Worm (Caenorhabditis elegans) whole organism, L2 larva: ENCODE results near the gene F53C3.1.

ENCODE experiments used
- C34F6.9 ChIP-seq: fragments of 150-350 bp; optimal IDR thresholded peaks from 2 replicates; lab custom pipeline; 2014; ENCODE audit warnings: missing biosample characterization, missing genetic modification characterization
- F13H6.1 ChIP-seq: sonication (generic microtip); optimal IDR thresholded peaks from 2 replicates; lab custom pipeline; 2016; ENCODE audit warnings: missing genetic modification characterization, missing compliant biosample characterization
- R02D3.7 ChIP-seq: fragments of 150-350 bp; optimal IDR thresholded peaks from 2 replicates; lab custom pipeline; 2014; ENCODE audit warnings: missing biosample characterization, missing genetic modification characterization
- Y55F3AM.14 ChIP-seq: fragments of 200-800 bp; sonication (Bioruptor generic); optimal IDR thresholded peaks from 2 replicates; lab custom pipeline; 2018; ENCODE audit warnings: mild to moderate bottlenecking, missing genetic modification characterization, missing compliant biosample characterization
- ZK546.5 ChIP-seq: sonication (generic microtip); optimal IDR thresholded peaks from 2 replicates; lab custom pipeline; 2017; ENCODE audit warnings: missing biosample characterization, missing genetic modification characterization
- alr-1 ChIP-seq: fragments of 150-350 bp; optimal IDR thresholded peaks from 2 replicates; lab custom pipeline; 2014; ENCODE audit warnings: missing biosample characterization, missing genetic modification characterization
- aly-2 ChIP-seq: fragments of 150-350 bp; optimal IDR thresholded peaks from 2 replicates; lab custom pipeline; 2014; ENCODE audit warnings: missing biosample characterization, missing genetic modification characterization
- ama-1 ChIP-seq: fragments of 150-350 bp; optimal IDR thresholded peaks from 2 replicates; lab custom pipeline; 2018; ENCODE audit warnings: inconsistent platforms
- blmp-1 ChIP-seq: sonication (generic microtip); optimal IDR thresholded peaks from 2 replicates; lab custom pipeline; 2017; ENCODE audit warnings: missing genetic modification characterization, mild to moderate bottlenecking, missing compliant biosample characterization, antibody characterized with exemption, moderate library complexity; ENCODE audit not compliant: insufficient read depth
- ceh-16 ChIP-seq: fragments of 150-350 bp; optimal IDR thresholded peaks from 2 replicates; lab custom pipeline; 2014; ENCODE audit warnings: missing biosample characterization, missing genetic modification characterization
- ceh-82 ChIP-seq: fragments of 150-350 bp; optimal IDR thresholded peaks from 2 replicates; lab custom pipeline; 2014; ENCODE audit warnings: missing biosample characterization, missing genetic modification characterization
- crh-2 ChIP-seq: sonication (generic microtip); optimal IDR thresholded peaks from 2 replicates; lab custom pipeline; 2017; ENCODE audit warnings: missing biosample characterization, missing genetic modification characterization
- dmd-4 ChIP-seq: sonication (generic microtip); optimal IDR thresholded peaks from 2 replicates; lab custom pipeline; 2017; ENCODE audit warnings: missing biosample characterization, missing genetic modification characterization
- egl-27 ChIP-seq: sonication (generic microtip); optimal IDR thresholded peaks from 3 replicates; lab custom pipeline; 2017; ENCODE audit warnings: missing biosample characterization, missing genetic modification reagents, missing genetic modification characterization
- elt-1 ChIP-seq: fragments of 150-350 bp; optimal IDR thresholded peaks from 2 replicates; lab custom pipeline; 2014; ENCODE audit warnings: missing biosample characterization, missing genetic modification characterization
- elt-3 ChIP-seq: sonication (generic microtip); optimal IDR thresholded peaks from 2 replicates; lab custom pipeline; 2017; ENCODE audit warnings: missing biosample characterization, missing genetic modification characterization
- fos-1 ChIP-seq: fragments of 150-350 bp; optimal IDR thresholded peaks from 2 replicates; lab custom pipeline; 2014; ENCODE audit warnings: missing biosample characterization, missing genetic modification characterization
- gmeb-1 ChIP-seq: fragments of 150-350 bp; optimal IDR thresholded peaks from 2 replicates; lab custom pipeline; 2014; ENCODE audit warnings: missing biosample characterization, missing genetic modification characterization
- lin-11 ChIP-seq: fragments of 150-350 bp; sonication (generic microtip); optimal IDR thresholded peaks from 2 replicates; lab custom pipeline; 2014; ENCODE audit warnings: missing biosample characterization, missing genetic modification characterization, inconsistent platforms, mixed read lengths
- lin-13 ChIP-seq: fragments of 150-350 bp; optimal IDR thresholded peaks from 2 replicates; lab custom pipeline; 2014; ENCODE audit warnings: missing biosample characterization, missing genetic modification reagents, missing genetic modification characterization
- lin-39 ChIP-seq: fragments of 150-350 bp; optimal IDR thresholded peaks from 2 replicates; lab custom pipeline; 2014; ENCODE audit warnings: missing biosample characterization, missing genetic modification reagents, missing genetic modification characterization
- lsy-2 ChIP-seq, 2 experiments: fragments of 150-350 bp in 1 of 2; sonication (generic microtip) in 1 of 2; optimal IDR thresholded peaks; 2 replicates each; lab custom pipeline; 2014 to 2017; ENCODE audit warnings: missing biosample characterization in 2 of 2, missing genetic modification characterization in 2 of 2
- mab-5 ChIP-seq: fragments of 150-350 bp; optimal IDR thresholded peaks from 2 replicates; lab custom pipeline; 2014; ENCODE audit warnings: missing biosample characterization, missing genetic modification characterization
- mbf-1 ChIP-seq: sonication (generic microtip); optimal IDR thresholded peaks from 2 replicates; lab custom pipeline; 2017; ENCODE audit warnings: missing biosample characterization, missing genetic modification characterization
- mdl-1 ChIP-seq, 2 experiments: fragments of 150-350 bp in 1 of 2; sonication (generic microtip) in 1 of 2; optimal IDR thresholded peaks; 2 replicates each; lab custom pipeline; 2017; ENCODE audit warnings: missing biosample characterization in 2 of 2, missing genetic modification characterization in 2 of 2
- nhr-10 ChIP-seq: sonication (generic microtip); optimal IDR thresholded peaks from 2 replicates; lab custom pipeline; 2017; ENCODE audit warnings: missing biosample characterization, missing genetic modification characterization
- nhr-11 ChIP-seq: fragments of 150-350 bp; optimal IDR thresholded peaks from 2 replicates; lab custom pipeline; 2014; ENCODE audit warnings: missing biosample characterization, missing genetic modification characterization
- nhr-12 ChIP-seq: fragments of 150-350 bp; optimal IDR thresholded peaks from 2 replicates; lab custom pipeline; 2014; ENCODE audit warnings: missing biosample characterization, missing genetic modification characterization
- nhr-129 ChIP-seq: fragments of 150-350 bp; optimal IDR thresholded peaks from 2 replicates; lab custom pipeline; 2014; ENCODE audit warnings: missing biosample characterization, missing genetic modification characterization
- nhr-21 ChIP-seq: fragments of 150-350 bp; optimal IDR thresholded peaks from 2 replicates; lab custom pipeline; 2014; ENCODE audit warnings: missing biosample characterization, missing genetic modification characterization
- nhr-23 ChIP-seq: fragments of 150-350 bp; optimal IDR thresholded peaks from 2 replicates; lab custom pipeline; 2014; ENCODE audit warnings: missing biosample characterization, missing genetic modification reagents, missing genetic modification characterization
- nhr-237 ChIP-seq: fragments of 150-350 bp; optimal IDR thresholded peaks from 2 replicates; lab custom pipeline; 2014; ENCODE audit warnings: missing biosample characterization, missing genetic modification characterization
- nhr-25 ChIP-seq: fragments of 150-350 bp; sonication (generic microtip); optimal IDR thresholded peaks from 3 replicates; lab custom pipeline; 2014; ENCODE audit warnings: missing biosample characterization, missing genetic modification characterization
- nhr-6 ChIP-seq: fragments of 150-350 bp; optimal IDR thresholded peaks from 2 replicates; lab custom pipeline; 2014; ENCODE audit warnings: missing biosample characterization, missing genetic modification characterization
- nhr-77 ChIP-seq: fragments of 150-350 bp; optimal IDR thresholded peaks from 2 replicates; lab custom pipeline; 2014; ENCODE audit warnings: missing biosample characterization, missing genetic modification characterization
- peb-1 ChIP-seq: fragments of 150-350 bp; optimal IDR thresholded peaks from 2 replicates; lab custom pipeline; 2014; ENCODE audit warnings: missing biosample characterization, missing genetic modification characterization
- sem-4 ChIP-seq: fragments of 150-350 bp; optimal IDR thresholded peaks from 2 replicates; lab custom pipeline; 2014; ENCODE audit warnings: missing biosample characterization, missing genetic modification reagents, missing genetic modification characterization
- skn-1 ChIP-seq: sonication (generic microtip); optimal IDR thresholded peaks from 2 replicates; lab custom pipeline; 2017; ENCODE audit warnings: missing biosample characterization, missing genetic modification characterization
- sma-3 ChIP-seq: sonication (generic microtip); optimal IDR thresholded peaks from 2 replicates; lab custom pipeline; 2016; ENCODE audit warnings: missing genetic modification reagents, missing genetic modification characterization, missing compliant biosample characterization
- sma-9 ChIP-seq, 2 experiments: fragments of 150-350 bp in 1 of 2; sonication (generic microtip) in 1 of 2; optimal IDR thresholded peaks; 2 replicates each; lab custom pipeline; 2014 to 2016; ENCODE audit warnings: missing genetic modification characterization in 2 of 2, mild to moderate bottlenecking in 1 of 2, missing biosample characterization in 1 of 2, missing compliant biosample characterization in 1 of 2, missing genetic modification reagents in 1 of 2, moderate library complexity in 1 of 2
- snpc-4 ChIP-seq: fragments of 150-350 bp; optimal IDR thresholded peaks from 2 replicates; lab custom pipeline; 2014; ENCODE audit warnings: missing biosample characterization, missing genetic modification characterization
- unc-55 ChIP-seq: fragments of 150-350 bp; sonication (generic microtip); optimal IDR thresholded peaks from 3 replicates; lab custom pipeline; 2014; ENCODE audit warnings: missing biosample characterization, missing genetic modification reagents, missing genetic modification characterization
- unc-62 ChIP-seq: fragments of 150-350 bp; optimal IDR thresholded peaks from 2 replicates; lab custom pipeline; 2014; ENCODE audit warnings: missing biosample characterization, missing genetic modification reagents, missing genetic modification characterization
- zag-1 ChIP-seq: fragments of 150-350 bp; optimal IDR thresholded peaks from 2 replicates; lab custom pipeline; 2014; ENCODE audit warnings: missing biosample characterization, missing genetic modification characterization
- ztf-1 ChIP-seq: fragments of 200-800 bp; sonication (Bioruptor generic); conservative IDR thresholded peaks from 2 replicates; pipeline ENCODE4 v1.3.6; 2022; ENCODE audit warnings: missing genetic modification characterization, missing compliant biosample characterization
- ztf-11 ChIP-seq: sonication (generic microtip); optimal IDR thresholded peaks from 2 replicates; lab custom pipeline; 2017; ENCODE audit warnings: missing biosample characterization, missing genetic modification characterization
- ztf-4 ChIP-seq: fragments of 150-350 bp; optimal IDR thresholded peaks from 2 replicates; lab custom pipeline; 2014; ENCODE audit warnings: missing biosample characterization, missing genetic modification characterization

F53C3.1 gene

ce11 chrII:3958673-3959299, 47.0 kb downstream of the F53C3.1 start (continued):
- TF ChIP-seq sem-4: no peak
- peak; percentile 95 for TF ChIP-seq sma-9 (GFP tag; optimal IDR thresholded peaks at IDR 0.05; lab: Kevin White, UChicago)
- TF ChIP-seq sma-9 (tag; optimal IDR thresholded peaks at IDR 0.05; lab: Kevin White, UChicago): no peak
- TF ChIP-seq ama-1: peak; percentile 18
- TF ChIP-seq egl-27 (tag; lab: Kevin White, UChicago): peak; percentile 69
- no peak for TF ChIP-seq nhr-10 (tag; lab: Kevin White, UChicago)
- TF ChIP-seq nhr-23: no peak
- TF ChIP-seq nhr-21 (tag; lab: Kevin White, UChicago): peak; percentile 42
- TF ChIP-seq, all 48 proteins: peak for 22

ce11 chrII:3959432-3960102, 47.8 kb downstream of the F53C3.1 start:
- TF ChIP-seq lsy-2 (tag; optimal IDR thresholded peaks at IDR 0.05; lab: Kevin White, UChicago): peak in 1 of 2 experiments; percentile 14
- TF ChIP-seq sma-9 (GFP tag; optimal IDR thresholded peaks at IDR 0.05; lab: Kevin White, UChicago): peak; percentile 24
- no peak for TF ChIP-seq sma-9 (tag; optimal IDR thresholded peaks at IDR 0.05; lab: Kevin White, UChicago)
- TF ChIP-seq ama-1: no peak

- TF ChIP-seq ZK546.5 (tag; lab: Kevin White, UChicago) (no peak), sma-9 (GFP tag; optimal IDR thresholded peaks at IDR 0.05; lab: Kevin White, UChicago) (peak; percentile 19), sma-9 (tag; optimal IDR thresholded peaks at IDR 0.05; lab: Kevin White, UChicago) (no peak), zag-1 (tag; lab: Kevin White, UChicago) (no peak), ceh-82 (tag; lab: Kevin White, UChicago) (no peak), ceh-16 (no peak), nhr-21 (tag; lab: Kevin White, UChicago) (no peak), lin-13 (GFP tag; lab: Kevin White, UChicago) (peak; percentile 50), ztf-11 (tag; lab: Kevin White, UChicago) (no peak), ztf-4 (tag; lab: Kevin White, UChicago) (no peak), egl-27 (tag; lab: Kevin White, UChicago) (no peak), snpc-4 (tag; lab: Kevin White, UChicago) (no peak), sem-4 (no peak), fos-1 (tag; lab: Kevin White, UChicago) (peak; percentile 1), mdl-1 (tag; optimal IDR thresholded peaks at IDR 0.05; lab: Kevin White, UChicago) (no peak), elt-3 (tag; lab: Kevin White, UChicago) (no peak), unc-62 (no peak), nhr-10 (tag; lab: Kevin White, UChicago) (no peak), sma-3 (no peak), F13H6.1 (tag; lab: Kevin White, UChicago) (no peak), mab-5 (tag; lab: Kevin White, UChicago) (peak; percentile 57), lin-11 (tag; lab: Kevin White, UChicago) (no peak), peb-1 (tag; lab: Kevin White, UChicago) (no peak), nhr-25 (tag; lab: Kevin White, UChicago) (no peak), C34F6.9 (tag; lab: Kevin White, UChicago) (peak; percentile 72), Y55F3AM.14 (no peak), nhr-23 (no peak), lin-39 (tag; lab: Kevin White, UChicago) (no peak), nhr-129 (tag; lab: Kevin White, UChicago) (peak; percentile 42), nhr-6 (tag; lab: Kevin White, UChicago) (peak; percentile 45), unc-55 (GFP tag; lab: Kevin White, UChicago) (peak; percentile 93), blmp-1 (tag; lab: Kevin White, UChicago) (no peak), crh-2 (tag; lab: Kevin White, UChicago) (peak; percentile 2), dmd-4 (tag; lab: Kevin White, UChicago) (no peak), alr-1 (no peak), nhr-77 (tag; lab: Kevin White, UChicago) (no peak), nhr-237 (tag; lab: Kevin White, UChicago) (no peak), ztf-1 (GFP tag; lab: Robert Waterston, UW) (no peak), nhr-11 (tag; lab: Kevin White, UChicago) (no peak), skn-1 (tag; lab: Kevin White, UChicago) (no peak), nhr-12 (tag; lab: Kevin White, UChicago) (no peak), ama-1 (no peak), aly-2 (tag; lab: Kevin White, UChicago) (no peak), mbf-1 (tag; lab: Kevin White, UChicago) (no peak), elt-1 (tag; lab: Kevin White, UChicago) (no peak), lsy-2 (tag; optimal IDR thresholded peaks at IDR 0.05; lab: Kevin White, UChicago) (peak in 1 of 2 experiments; percentile 63), R02D3.7 (tag; lab: Kevin White, UChicago) (no peak), gmeb-1 (tag; lab: Kevin White, UChicago) (no peak)
These were observed 48.5 kb downstream of the F53C3.1 start for ce11 chrII:3960276-3960675.
